Worm (Caenorhabditis elegans): ENCODE results near the gene ZK1307.9.

ZK1307.9 gene

ce11 chrII:9619995-9620535 is 29.2 kb upstream of the ZK1307.9 start:
- no peak for TF ChIP-seq ceh-28 (tag; optimal IDR thresholded peaks at IDR 0.05)
- TF ChIP-seq mdl-1 (tag; optimal IDR thresholded peaks at IDR 0.05), result no peak
- TF ChIP-seq elt-2 (tag; optimal IDR thresholded peaks at IDR 0.05), result peak; percentile 68
- TF ChIP-seq nhr-43 (tag; optimal IDR thresholded peaks at IDR 0.05; ENCODE audit: poor library complexity, severe bottlenecking), result no peak
- TF ChIP-seq snpc-4 (tag; optimal IDR thresholded peaks at IDR 0.05), result no peak
- TF ChIP-seq lin-39 (tag; optimal IDR thresholded peaks at IDR 0.05), result no peak
- no peak for TF ChIP-seq egl-5 (tag; optimal IDR thresholded peaks at IDR 0.05)
- no peak for TF ChIP-seq hmg-11 (tag; optimal IDR thresholded peaks at IDR 0.05)
- TF ChIP-seq nhr-67 (tag; optimal IDR thresholded peaks at IDR 0.05), result no peak
- TF ChIP-seq nhr-23 (tag; optimal IDR thresholded peaks at IDR 0.05), result peak; percentile 10
- TF ChIP-seq ZK546.5 (tag; optimal IDR thresholded peaks at IDR 0.05), result no peak
- TF ChIP-seq nhr-76 (tag; optimal IDR thresholded peaks at IDR 0.05), result no peak
- TF ChIP-seq nfya-1 (tag; optimal IDR thresholded peaks at IDR 0.05; ENCODE audit: insufficient read depth), result peak; percentile 43
- TF ChIP-seq ama-1 (optimal IDR thresholded peaks at IDR 0.05), result peak; percentile 81
- TF ChIP-seq nhr-28 (tag; optimal IDR thresholded peaks at IDR 0.05), result no peak
- peak in 1 of 3 experiments; percentile 43 for TF ChIP-seq elt-3 (tag; optimal IDR thresholded peaks at IDR 0.05)
- no peak for TF ChIP-seq tbx-2 (tag; optimal IDR thresholded peaks at IDR 0.05)
- no peak for TF ChIP-seq lin-15B (tag; optimal IDR thresholded peaks at IDR 0.05)
- TF ChIP-seq ztf-4 (tag; optimal IDR thresholded peaks at IDR 0.05), result no peak
- TF ChIP-seq fkh-2 (tag; optimal IDR thresholded peaks at IDR 0.05), result no peak
- TF ChIP-seq mml-1 (tag; optimal IDR thresholded peaks at IDR 0.05), result no peak
- no peak for TF ChIP-seq R02D3.7 (tag; optimal IDR thresholded peaks at IDR 0.05)

ce11 chrII:9620616-9621015 is 28.7 kb upstream of the ZK1307.9 start:
- TF ChIP-seq ceh-82 (tag; optimal IDR thresholded peaks at IDR 0.05) (no peak), nhr-23 (tag; optimal IDR thresholded peaks at IDR 0.05) (peak; percentile 10), nhr-43 (tag; optimal IDR thresholded peaks at IDR 0.05; ENCODE audit: poor library complexity, severe bottlenecking) (peak; percentile 46), nhr-237 (tag; optimal IDR thresholded peaks at IDR 0.05) (no peak), nhr-25 (tag; optimal IDR thresholded peaks at IDR 0.05) (peak; percentile 59), nhr-12 (tag; optimal IDR thresholded peaks at IDR 0.05) (no peak), elt-1 (tag; optimal IDR thresholded peaks at IDR 0.05) (peak; percentile 24), ztf-4 (tag; optimal IDR thresholded peaks at IDR 0.05) (no peak)

- TF ChIP-seq daf-12 (tag; optimal IDR thresholded peaks at IDR 0.05), result no peak
- no peak for TF ChIP-seq mml-1 (tag; optimal IDR thresholded peaks at IDR 0.05)
- TF ChIP-seq elt-2 (tag; optimal IDR thresholded peaks at IDR 0.05), result no peak
- no peak for TF ChIP-seq fkh-10 (GFP tag; optimal IDR thresholded peaks at IDR 0.05)
- TF ChIP-seq skn-1 (tag; optimal IDR thresholded peaks at IDR 0.05), result no peak
- peak; percentile 31 for TF ChIP-seq ama-1 (optimal IDR thresholded peaks at IDR 0.05)
- peak; percentile 25 for TF ChIP-seq unc-62 (GFP tag; optimal IDR thresholded peaks at IDR 0.05)
- no peak for TF ChIP-seq nhr-77 (tag; optimal IDR thresholded peaks at IDR 0.05)
- TF ChIP-seq nhr-43 (tag; optimal IDR thresholded peaks at IDR 0.05; ENCODE audit: poor library complexity, severe bottlenecking), result no peak
- TF ChIP-seq lsy-12 (tag; optimal IDR thresholded peaks at IDR 0.05), result no peak
- TF ChIP-seq mdl-1 (tag; optimal IDR thresholded peaks at IDR 0.05), result no peak
- no peak for TF ChIP-seq nhr-12 (tag; optimal IDR thresholded peaks at IDR 0.05)
- TF ChIP-seq tbx-2 (tag; optimal IDR thresholded peaks at IDR 0.05), result no peak
- TF ChIP-seq unc-39 (tag; optimal IDR thresholded peaks at IDR 0.05), result no peak
- TF ChIP-seq nhr-23 (tag; optimal IDR thresholded peaks at IDR 0.05), result no peak
- TF ChIP-seq ceh-16 (tag; optimal IDR thresholded peaks at IDR 0.05), result no peak
- no peak for TF ChIP-seq aly-2 (tag; optimal IDR thresholded peaks at IDR 0.05)
- no peak for TF ChIP-seq nhr-11 (tag; optimal IDR thresholded peaks at IDR 0.05)
- no peak for TF ChIP-seq egl-27 (tag; optimal IDR thresholded peaks at IDR 0.05)
- TF ChIP-seq lin-39 (tag; optimal IDR thresholded peaks at IDR 0.05), result peak; percentile 52
- TF ChIP-seq fkh-2 (tag; optimal IDR thresholded peaks at IDR 0.05), result no peak
- TF ChIP-seq hmg-11 (tag; optimal IDR thresholded peaks at IDR 0.05), result peak; percentile 6
- no peak for TF ChIP-seq egl-5 (tag; optimal IDR thresholded peaks at IDR 0.05)
- no peak for TF ChIP-seq snpc-4 (tag; optimal IDR thresholded peaks at IDR 0.05)
- TF ChIP-seq pha-4 (tag; optimal IDR thresholded peaks at IDR 0.05), result peak; percentile 60
- no peak for TF ChIP-seq pqm-1 (tag; optimal IDR thresholded peaks at IDR 0.05)
- TF ChIP-seq ztf-4 (tag; optimal IDR thresholded peaks at IDR 0.05), result no peak
- no peak for TF ChIP-seq jun-1 (tag; optimal IDR thresholded peaks at IDR 0.05)
- TF ChIP-seq nhr-76 (tag; optimal IDR thresholded peaks at IDR 0.05), result no peak
- no peak for TF ChIP-seq zag-1 (tag; optimal IDR thresholded peaks at IDR 0.05)
- TF ChIP-seq ceh-9 (tag; optimal IDR thresholded peaks at IDR 0.05), result no peak
- peak; percentile 32 for TF ChIP-seq nfya-1 (tag; optimal IDR thresholded peaks at IDR 0.05; ENCODE audit: insufficient read depth)
- no peak for TF ChIP-seq R02D3.7 (tag; optimal IDR thresholded peaks at IDR 0.05)
- TF ChIP-seq elt-1 (tag; optimal IDR thresholded peaks at IDR 0.05), result no peak
- TF ChIP-seq sea-2 (GFP tag; optimal IDR thresholded peaks at IDR 0.05), result no peak
- TF ChIP-seq elt-3 (tag; optimal IDR thresholded peaks at IDR 0.05), result no peak
- TF ChIP-seq ceh-28 (tag; optimal IDR thresholded peaks at IDR 0.05), result no peak
Observed at ce11 chrII:9621121-9621520, 28.2 kb upstream of the ZK1307.9 start.
